Worm (Caenorhabditis elegans): ENCODE measurements around the gene C55C3.6.

- TF ChIP-seq T07F8.4 (tag; optimal IDR thresholded peaks at IDR 0.05) (no peak), ama-1 (optimal IDR thresholded peaks at IDR 0.05) (no peak), ama-1 (GFP tag; optimal IDR thresholded peaks at IDR 0.05) (no peak), bed-2 (GFP tag; IDR thresholded peaks at IDR 0.05) (no peak), mes-4 (tag; optimal IDR thresholded peaks at IDR 0.05) (no peak), K12H6.12 (tag; optimal IDR thresholded peaks at IDR 0.05) (no peak), Y95B8A.8 (GFP tag; IDR thresholded peaks at IDR 0.05) (no peak), sea-2 (GFP tag; IDR thresholded peaks at IDR 0.05) (no peak), fkh-3 (tag; optimal IDR thresholded peaks at IDR 0.05) (no peak), nhr-90 (tag; optimal IDR thresholded peaks at IDR 0.05) (no peak), pha-4 (tag; optimal IDR thresholded peaks at IDR 0.05) (no peak), him-1 (tag; optimal IDR thresholded peaks at IDR 0.05) (no peak), egrh-3 (GFP tag; IDR thresholded peaks at IDR 0.05) (no peak), snpc-4 (GFP tag; optimal IDR thresholded peaks at IDR 0.05) (no peak), snpc-4 (tag; optimal IDR thresholded peaks at IDR 0.05) (no peak)
Observed at ce11 chrIV:5635551-5635950, 47.4 kb upstream of the C55C3.6 start, which contains the start of gene srd-13.
